Fruit fly (Drosophila melanogaster) whole organism, embryonic: ENCODE data around the gene ppk24.

Experiments used
- ATbp ChIP-seq: fragments of 200-800 bp; sonication (Bioruptor generic); optimal IDR thresholded peaks from 2 replicates; lab custom pipeline; 2017; ENCODE audit warnings: missing biosample characterization, mild to moderate bottlenecking, missing genetic modification characterization, missing genetic modification reagents
- Adf1 ChIP-seq: fragments of 200-800 bp; sonication (Bioruptor generic); IDR thresholded peaks from 2 replicates; pipeline ENCODE4 v1.3.6; 2022; ENCODE audit warnings: missing biosample characterization, missing genetic modification characterization
- Atf6 ChIP-seq: fragments of 200-800 bp; sonication (Bioruptor generic); IDR thresholded peaks from 2 replicates; pipeline ENCODE4 v1.3.6; 2022; ENCODE audit warnings: missing biosample characterization, missing genetic modification characterization
- CG1024 ChIP-seq: fragments of 200-800 bp; sonication (Bioruptor generic); IDR thresholded peaks from 2 replicates; pipeline ENCODE4 v1.3.6; 2022; ENCODE audit warnings: missing biosample characterization, missing genetic modification characterization
- CG10979 ChIP-seq: fragments of 200-800 bp; sonication (Bioruptor generic); optimal IDR thresholded peaks from 2 replicates; lab custom pipeline; 2018; ENCODE audit warnings: missing biosample characterization, mild to moderate bottlenecking, missing genetic modification characterization, moderate library complexity
- CG16815 ChIP-seq: fragments of 200-800 bp; sonication (Bioruptor generic); optimal IDR thresholded peaks from 3 replicates; lab custom pipeline; 2017; ENCODE audit warnings: missing biosample characterization, mild to moderate bottlenecking, missing genetic modification characterization
- CG17612 ChIP-seq: fragments of 200-800 bp; sonication (Bioruptor generic); IDR thresholded peaks from 2 replicates; pipeline ENCODE4 v1.3.6; 2022; ENCODE audit warnings: missing biosample characterization, missing genetic modification characterization
- CG1832 ChIP-seq: fragments of 200-800 bp; sonication (Bioruptor generic); optimal IDR thresholded peaks from 2 replicates; lab custom pipeline; 2017; ENCODE audit warnings: missing biosample characterization, mild to moderate bottlenecking, missing genetic modification characterization, inconsistent platforms
- CG2202 ChIP-seq: fragments of 200-800 bp; sonication (Bioruptor generic); optimal IDR thresholded peaks from 2 replicates; lab custom pipeline; 2018; ENCODE audit warnings: missing biosample characterization, mild to moderate bottlenecking, missing genetic modification characterization
- CG4360 ChIP-seq: fragments of 200-800 bp; sonication (Bioruptor generic); IDR thresholded peaks from 2 replicates; pipeline ENCODE4 v1.3.6; 2022; ENCODE audit warnings: missing biosample characterization, missing genetic modification characterization
- CG6175 ChIP-seq: fragments of 200-800 bp; sonication (Bioruptor generic); IDR thresholded peaks from 3 replicates; pipeline ENCODE4 v1.3.6; 2022; ENCODE audit warnings: missing biosample characterization, missing genetic modification characterization
- CG6854 ChIP-seq: fragments of 200-800 bp; sonication (Bioruptor generic); optimal IDR thresholded peaks from 3 replicates; lab custom pipeline; 2017; ENCODE audit warnings: missing biosample characterization, mild to moderate bottlenecking, missing genetic modification characterization
- CG7271 ChIP-seq: fragments of 200-800 bp; sonication (Bioruptor generic); optimal IDR thresholded peaks from 2 replicates; lab custom pipeline; 2018; ENCODE audit warnings: missing biosample characterization, mild to moderate bottlenecking, missing genetic modification characterization, moderate library complexity
- CG7928 ChIP-seq: fragments of 200-800 bp; sonication (Bioruptor generic); optimal IDR thresholded peaks from 2 replicates; lab custom pipeline; 2017; ENCODE audit warnings: missing biosample characterization, mild to moderate bottlenecking, missing genetic modification characterization
- CG8388 ChIP-seq: fragments of 200-800 bp; sonication (Bioruptor generic); optimal IDR thresholded peaks from 2 replicates; lab custom pipeline; 2019; ENCODE audit warnings: missing biosample characterization, mild to moderate bottlenecking, missing genetic modification characterization, moderate library complexity
- Dp ChIP-seq: fragments of 200-800 bp; sonication (Bioruptor generic); optimal IDR thresholded peaks from 2 replicates; lab custom pipeline; 2018; ENCODE audit warnings: missing biosample characterization, mild to moderate bottlenecking, missing genetic modification characterization, moderate library complexity
- HmgD ChIP-seq: fragments of 200-800 bp; sonication (Bioruptor generic); optimal IDR thresholded peaks from 3 replicates; lab custom pipeline; 2016; ENCODE audit warnings: missing biosample characterization, missing genetic modification characterization
- Hr51 ChIP-seq, 2 experiments: fragments of 200-800 bp; sonication (Bioruptor generic); optimal IDR thresholded peaks; 2 replicates in 1 of 2; 3 replicates in 1 of 2; lab custom pipeline; 2016 to 2018; ENCODE audit warnings: missing biosample characterization in 2 of 2, missing genetic modification characterization in 2 of 2, mild to moderate bottlenecking in 1 of 2, moderate library complexity in 1 of 2
- Hr78 ChIP-seq, 2 experiments: fragments of 200-800 bp in 1 of 2; fragments of >200 bp in 1 of 2; sonication (Bioruptor generic) in 1 of 2; optimal IDR thresholded peaks; 2 replicates each; lab custom pipeline; 2017 to 2019; ENCODE audit warnings: missing biosample characterization in 2 of 2, missing genetic modification characterization in 2 of 2, mild to moderate bottlenecking in 1 of 2, moderate library complexity in 1 of 2
- Hsf ChIP-seq: fragments of 200-800 bp; sonication (Bioruptor generic); optimal IDR thresholded peaks from 3 replicates; lab custom pipeline; 2016; ENCODE audit warnings: missing biosample characterization, missing genetic modification characterization
- NC2β ChIP-seq: fragments of 200-800 bp; sonication (Bioruptor generic); optimal IDR thresholded peaks from 2 replicates; lab custom pipeline; 2016; ENCODE audit warnings: missing biosample characterization, missing genetic modification characterization
- Nf-YC ChIP-seq: fragments of 200-800 bp; optimal IDR thresholded peaks from 3 replicates; lab custom pipeline; 2019; ENCODE audit warnings: missing biosample characterization, mild to moderate bottlenecking, missing genetic modification characterization, moderate library complexity
- Oli ChIP-seq: fragments of 200-800 bp; sonication (Bioruptor generic); optimal IDR thresholded peaks from 2 replicates; lab custom pipeline; 2018; ENCODE audit warnings: missing biosample characterization, mild to moderate bottlenecking, missing genetic modification characterization, moderate library complexity
- Rx ChIP-seq: fragments of 200-800 bp; sonication (Bioruptor generic); IDR thresholded peaks from 2 replicates; pipeline ENCODE4 v1.3.6; 2022; ENCODE audit warnings: missing biosample characterization, missing genetic modification characterization
- Scr ChIP-seq: fragments of 200-800 bp; sonication (Bioruptor generic); IDR thresholded peaks from 2 replicates; pipeline ENCODE4 v1.3.6; 2022; ENCODE audit warnings: missing biosample characterization, missing genetic modification characterization; ENCODE audit not compliant: partially characterized antibody
- Side ChIP-seq: fragments of 200-800 bp; sonication (Bioruptor generic); optimal IDR thresholded peaks from 2 replicates; lab custom pipeline; 2016; ENCODE audit warnings: missing biosample characterization, missing genetic modification characterization
- Sin3A ChIP-seq: fragments of >200 bp; optimal IDR thresholded peaks from 2 replicates; lab custom pipeline; 2018
- Spps ChIP-seq: fragments of 200-800 bp; sonication (Bioruptor generic); optimal IDR thresholded peaks from 2 replicates; lab custom pipeline; 2018; ENCODE audit warnings: missing biosample characterization, mild to moderate bottlenecking, missing genetic modification characterization
- bab2 ChIP-seq: fragments of 200-800 bp; sonication (Bioruptor generic); optimal IDR thresholded peaks from 2 replicates; lab custom pipeline; 2016; ENCODE audit warnings: missing biosample characterization, missing genetic modification characterization
- da ChIP-seq: fragments of 200-800 bp; sonication (Bioruptor generic); optimal IDR thresholded peaks from 2 replicates; lab custom pipeline; 2016; ENCODE audit warnings: missing biosample characterization, missing genetic modification characterization
- dan ChIP-seq: fragments of 200-800 bp; sonication (Bioruptor generic); IDR thresholded peaks from 2 replicates; pipeline ENCODE4 v1.3.6; 2022; ENCODE audit warnings: missing biosample characterization, missing genetic modification characterization
- eve ChIP-seq, 2 experiments: fragments of >200 bp; optimal IDR thresholded peaks; 2 replicates each; lab custom pipeline; 2017; ENCODE audit warnings: missing biosample characterization in 2 of 2, missing genetic modification characterization in 2 of 2
- gcm2 ChIP-seq: fragments of 200-800 bp; sonication (Bioruptor generic); optimal IDR thresholded peaks from 2 replicates; lab custom pipeline; 2016; ENCODE audit warnings: missing biosample characterization, missing genetic modification characterization
- gro ChIP-seq: fragments of 200-800 bp; sonication (Bioruptor generic); optimal IDR thresholded peaks from 2 replicates; lab custom pipeline; 2016; ENCODE audit warnings: missing biosample characterization, missing genetic modification characterization
- ham ChIP-seq: fragments of 200-800 bp; sonication (Bioruptor generic); IDR thresholded peaks from 2 replicates; pipeline ENCODE4 v1.3.6; 2022; ENCODE audit warnings: missing biosample characterization, missing genetic modification characterization
- hb ChIP-seq: fragments of 200-800 bp; sonication (Bioruptor generic); IDR thresholded peaks from 3 replicates; pipeline ENCODE4 v1.3.6; 2022; ENCODE audit warnings: missing biosample characterization, missing genetic modification characterization; ENCODE audit not compliant: partially characterized antibody
- insv ChIP-seq, 2 experiments: fragments of 200-800 bp; sonication (Bioruptor generic); optimal IDR thresholded peaks; 3 replicates each; lab custom pipeline; 2016 to 2018; ENCODE audit warnings: missing biosample characterization in 2 of 2, missing genetic modification characterization in 2 of 2
- lbe ChIP-seq: fragments of 200-800 bp; sonication (Bioruptor generic); optimal IDR thresholded peaks from 2 replicates; lab custom pipeline; 2016; ENCODE audit warnings: missing biosample characterization, mild to moderate bottlenecking, missing genetic modification characterization
- peb ChIP-seq: fragments of 200-800 bp; sonication (Bioruptor generic); IDR thresholded peaks from 2 replicates; pipeline ENCODE4 v1.3.6; 2022; ENCODE audit warnings: missing biosample characterization, missing genetic modification characterization
- sc ChIP-seq, 3 experiments: fragments of >200 bp in 2 of 3; fragments of 200-800 bp in 1 of 3; sonication (Bioruptor generic) in 1 of 3; optimal IDR thresholded peaks; 2 replicates in 2 of 3; 3 replicates in 1 of 3; lab custom pipeline; 2017; ENCODE audit warnings: mild to moderate bottlenecking in 1 of 3, missing biosample characterization in 1 of 3, missing genetic modification characterization in 1 of 3, missing genetic modification reagents in 1 of 3
- sqz ChIP-seq: fragments of 200-800 bp; sonication (Bioruptor generic); optimal IDR thresholded peaks from 3 replicates; lab custom pipeline; 2018; ENCODE audit warnings: missing biosample characterization, mild to moderate bottlenecking, missing genetic modification characterization
- tgo ChIP-seq: fragments of 200-800 bp; sonication (Bioruptor generic); IDR thresholded peaks from 3 replicates; pipeline ENCODE4 v1.3.6; 2022; ENCODE audit warnings: missing biosample characterization, missing genetic modification characterization
- tin ChIP-seq: fragments of 200-800 bp; sonication (Bioruptor generic); optimal IDR thresholded peaks from 3 replicates; lab custom pipeline; 2016; ENCODE audit warnings: missing biosample characterization, missing genetic modification characterization
- twi ChIP-seq: fragments of 200-800 bp; optimal IDR thresholded peaks from 2 replicates; lab custom pipeline; 2019; ENCODE audit warnings: missing biosample characterization, mild to moderate bottlenecking, missing genetic modification characterization, moderate library complexity
- unc-4 ChIP-seq: fragments of 200-800 bp; sonication (Bioruptor generic); IDR thresholded peaks from 2 replicates; pipeline ENCODE4 v1.3.6; 2022; ENCODE audit warnings: missing biosample characterization, missing genetic modification characterization; ENCODE audit not compliant: partially characterized antibody
- zfh1 ChIP-seq: fragments of 200-800 bp; sonication (Bioruptor generic); IDR thresholded peaks from 3 replicates; pipeline ENCODE4 v1.3.6; 2022; ENCODE audit warnings: missing biosample characterization, missing genetic modification characterization

Gene ppk24

DNA sequence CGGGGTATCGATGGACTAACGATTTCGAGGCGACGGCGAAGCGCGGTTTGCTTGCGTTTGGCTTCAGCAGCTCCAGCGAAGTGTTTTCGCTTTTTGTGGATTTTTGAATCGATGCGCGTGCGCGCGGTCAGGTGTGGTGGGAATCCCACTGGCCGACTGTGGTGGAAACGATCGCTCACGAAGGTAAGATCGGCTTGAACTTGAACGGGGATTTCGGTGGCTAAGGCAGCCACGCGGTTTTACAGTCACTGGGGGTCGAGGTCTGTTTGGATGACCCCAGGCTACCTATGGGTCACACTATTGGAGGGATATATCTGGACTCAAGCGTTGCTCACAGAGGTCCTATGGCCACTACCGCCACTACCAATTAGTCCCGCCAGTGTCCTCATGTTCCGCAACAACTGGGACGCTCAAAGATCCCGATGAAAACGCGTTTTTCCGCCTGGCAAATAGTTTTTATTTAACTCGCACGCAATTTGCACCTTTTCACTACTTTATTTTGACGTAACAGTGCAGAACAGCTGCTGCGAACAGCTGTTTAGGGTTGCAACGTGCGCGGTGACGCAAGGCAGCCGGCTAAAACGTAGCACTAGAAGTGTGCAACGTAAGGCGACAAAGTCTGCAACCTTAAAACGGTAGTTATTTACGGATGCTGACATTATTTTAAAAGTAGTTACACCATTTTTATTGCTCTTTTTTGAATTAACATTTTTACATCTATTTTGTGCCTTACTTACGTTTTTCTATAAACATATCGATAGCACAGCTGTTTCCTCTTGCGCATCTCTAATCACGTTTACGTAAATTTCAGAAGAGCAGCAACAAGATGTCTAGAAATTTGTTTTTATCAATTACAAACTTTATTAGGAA is 13.2 kb upstream of the ppk24 start, which contains the start of the genes qless and mRpL32 (continued):
- TF ChIP-seq CG7271 (no peak), sqz (GFP tag; lab: Kevin White, UChicago) (no peak), Rx (peak; percentile 72), Hr51 (GFP tag; optimal IDR thresholded peaks at IDR 0.05; lab: Kevin White, UChicago) (no peak), Hr78 (GFP tag; optimal IDR thresholded peaks at IDR 0.05; lab: Kevin White, UChicago) (peak in 1 of 2 experiments; percentile 100), zfh1 (GFP tag; lab: Robert Waterston, UW) (peak; percentile 90), Spps (tag; lab: Kevin White, UChicago) (peak; percentile 26), insv (GFP tag; optimal IDR thresholded peaks at IDR 0.05; lab: Kevin White, UChicago) (no peak), unc-4 (peak; percentile 83), CG17612 (GFP tag; lab: Robert Waterston, UW) (peak; percentile 41; the same call in 1 of the 2 replicates), Side (GFP tag; lab: Kevin White, UChicago) (peak; percentile 59), CG6854 (GFP tag; lab: Kevin White, UChicago) (no peak), CG7928 (peak; percentile 67), NC2β (GFP tag; lab: Kevin White, UChicago) (peak; percentile 25), CG8388 (GFP tag; lab: Kevin White, UChicago) (no peak), Scr (GFP tag; lab: Robert Waterston, UW) (peak; percentile 83), Hsf (GFP tag; lab: Kevin White, UChicago) (peak; percentile 37), CG2202 (tag; lab: Kevin White, UChicago) (no peak), peb (GFP tag; lab: Robert Waterston, UW) (peak; percentile 85), Atf6 (GFP tag; lab: Robert Waterston, UW) (peak; percentile 43; the same call in 1 of the 2 replicates), Dp (GFP tag; lab: Kevin White, UChicago) (peak; percentile 50), dan (GFP tag; lab: Robert Waterston, UW) (no peak), gcm2 (no peak), Oli (tag; lab: Kevin White, UChicago) (no peak), tgo (GFP tag; lab: Robert Waterston, UW) (peak; percentile 89), da (GFP tag; lab: Kevin White, UChicago) (peak; percentile 11), HmgD (GFP tag; lab: Kevin White, UChicago) (no peak), CG16815 (GFP tag; lab: Kevin White, UChicago) (no peak), lbe (GFP tag; lab: Kevin White, UChicago) (peak; percentile 67), bab2 (GFP tag; lab: Kevin White, UChicago) (peak; percentile 71), twi (tag; lab: Kevin White, UChicago) (no peak), Adf1 (GFP tag; lab: Robert Waterston, UW) (no peak), CG4360 (peak; percentile 47), CG1024 (GFP tag; lab: Robert Waterston, UW) (peak; percentile 68), eve (GFP tag; optimal IDR thresholded peaks at IDR 0.05; lab: Kevin White, UChicago) (no peak), CG1832 (GFP tag; lab: Kevin White, UChicago) (no peak), ATbp (no peak), tin (GFP tag; lab: Kevin White, UChicago) (peak; percentile 82), hb (GFP tag; lab: Robert Waterston, UW) (no peak), CG10979 (peak; percentile 22), sc (optimal IDR thresholded peaks at IDR 0.05; lab: Kevin White, UChicago) (no peak), sc (GFP tag; optimal IDR thresholded peaks at IDR 0.05; lab: Kevin White, UChicago) (no peak), CG6175 (no peak), ham (GFP tag; lab: Robert Waterston, UW) (no peak), Nf-YC (tag; lab: Kevin White, UChicago) (no peak), gro (GFP tag; lab: Kevin White, UChicago) (peak; percentile 86), Sin3A (peak; percentile 64)
- TF ChIP-seq, all 482 proteins: peak for 283
